Fruit fly (Drosophila melanogaster): ENCODE data around the gene P5cr.

The P5cr gene

dm6 chr3R:19075135-19075534 is 46.4 kb downstream of the P5cr start (continued):
- TF ChIP-seq fd96Cb (tag; optimal IDR thresholded peaks at IDR 0.05), result no peak
- no peak for TF ChIP-seq CG10462 (GFP tag; optimal IDR thresholded peaks at IDR 0.05)

DNA sequence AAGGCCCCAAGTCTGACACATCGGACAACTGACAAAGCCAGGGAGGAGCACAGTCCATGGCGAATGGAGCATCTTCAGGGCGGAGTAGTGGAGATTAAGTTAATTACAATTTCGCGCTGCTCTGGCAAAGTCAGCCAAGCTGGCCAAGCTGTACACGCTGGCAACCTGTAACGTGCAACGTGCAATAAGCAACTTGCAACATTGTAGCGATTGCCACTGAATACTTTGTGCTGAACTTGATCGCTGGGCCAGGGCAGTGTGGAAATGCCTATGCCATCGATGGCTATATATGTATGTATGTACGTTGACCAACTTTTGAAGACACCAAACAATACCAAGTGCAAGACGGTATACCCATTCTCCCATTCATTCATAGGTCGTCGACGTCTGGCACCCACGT is 49.1 kb downstream of the P5cr start:
- no peak for TF ChIP-seq CG10366 (GFP tag; IDR thresholded peaks at IDR 0.05)
- TF ChIP-seq dm (GFP tag; optimal IDR thresholded peaks at IDR 0.05), result no peak
- TF ChIP-seq CG1024 (GFP tag; IDR thresholded peaks at IDR 0.05), result no peak
- TF ChIP-seq CG7372 (GFP tag; IDR thresholded peaks at IDR 0.05), result no peak
- TF ChIP-seq tx (GFP tag; optimal IDR thresholded peaks at IDR 0.05), result no peak

DNA sequence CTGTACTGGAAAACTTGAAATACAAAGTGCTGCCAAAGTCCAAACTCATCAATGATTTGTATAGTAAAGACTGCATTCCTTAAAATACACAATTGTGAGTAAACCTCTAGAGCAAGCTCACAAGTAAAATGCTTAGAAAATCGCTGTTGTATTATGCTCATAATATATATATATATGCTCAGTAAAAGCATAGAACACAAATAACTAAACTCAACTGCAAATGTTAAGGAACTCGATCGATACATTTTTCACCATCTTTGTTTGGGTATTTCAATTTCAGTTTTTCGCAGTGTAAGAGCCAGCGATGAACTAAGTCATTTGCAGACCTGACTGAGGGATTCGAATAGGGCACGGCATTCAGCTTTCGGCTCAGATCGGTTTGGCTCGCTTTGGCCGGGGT is 50.4 kb downstream of the P5cr start:
- TF ChIP-seq CG18476 (GFP tag; optimal IDR thresholded peaks at IDR 0.05) (no peak), bsh (GFP tag; optimal IDR thresholded peaks at IDR 0.05) (peak in 1 of 2 experiments; percentile 14), so (GFP tag; IDR thresholded peaks at IDR 0.05) (no peak), Kr (GFP tag; optimal IDR thresholded peaks at IDR 0.05) (no peak), CG34376 (GFP tag; optimal IDR thresholded peaks at IDR 0.05) (no peak)
